Fruit fly (Drosophila melanogaster): ENCODE measurements around the gene CG17646.
A peak's percentile ranks its signal among the peaks of the same experiment; 100 is the strongest.

- peak; percentile 78 for TF ChIP-seq fru (GFP tag; optimal IDR thresholded peaks at IDR 0.05)
- no peak for TF ChIP-seq brk (GFP tag; optimal IDR thresholded peaks at IDR 0.05)
- TF ChIP-seq sv (GFP tag; optimal IDR thresholded peaks at IDR 0.05) = peak; percentile 92
These were observed 4.8 kb downstream of the CG17646 start for dm6 chr2L:1737057-1737581.
